Fruit fly (Drosophila melanogaster) whole organism, prepupa: ENCODE results near the gene Bet3.

Experiments
- Blimp-1 ChIP-seq: fragments of 200-800 bp; sonication (Bioruptor generic); optimal IDR thresholded peaks from 3 replicates; lab custom pipeline; 2017; ENCODE audit warnings: missing biosample characterization, missing genetic modification characterization, mild to moderate bottlenecking, moderate library complexity, missing genetic modification reagents
- CG11294 ChIP-seq: fragments of 200-800 bp; sonication (Bioruptor generic); IDR thresholded peaks from 2 replicates; pipeline ENCODE4 v1.3.6; 2022; ENCODE audit warnings: missing biosample characterization, missing genetic modification characterization
- CG11762 ChIP-seq: fragments of 200-800 bp; sonication (Bioruptor generic); optimal IDR thresholded peaks from 3 replicates; lab custom pipeline; 2016; ENCODE audit warnings: missing biosample characterization, missing genetic modification characterization; ENCODE audit not compliant: insufficient read depth
- CG15336 ChIP-seq: fragments of 200-800 bp; sonication (Bioruptor generic); IDR thresholded peaks from 2 replicates; pipeline ENCODE4 v1.3.6; 2022; ENCODE audit warnings: missing biosample characterization, missing genetic modification characterization
- CG1621 ChIP-seq: fragments of 200-800 bp; sonication (Bioruptor generic); optimal IDR thresholded peaks from 3 replicates; lab custom pipeline; 2018; ENCODE audit warnings: missing biosample characterization, mild to moderate bottlenecking, missing genetic modification characterization
- CG16779 ChIP-seq: fragments of 200-800 bp; sonication (Bioruptor generic); optimal IDR thresholded peaks from 3 replicates; lab custom pipeline; 2017; ENCODE audit warnings: missing biosample characterization, mild to moderate bottlenecking, missing genetic modification characterization
- CG3032 ChIP-seq: fragments of 200-800 bp; optimal IDR thresholded peaks from 2 replicates; lab custom pipeline; 2019; ENCODE audit warnings: missing biosample characterization, mild to moderate bottlenecking, missing genetic modification characterization, moderate library complexity
- CG31627 ChIP-seq: fragments of 200-800 bp; sonication (Bioruptor generic); optimal IDR thresholded peaks from 3 replicates; lab custom pipeline; 2016; ENCODE audit warnings: missing biosample characterization, missing genetic modification characterization
- CG34406 ChIP-seq: fragments of 200-800 bp; sonication (Bioruptor generic); optimal IDR thresholded peaks from 3 replicates; lab custom pipeline; 2016; ENCODE audit warnings: missing biosample characterization, missing genetic modification characterization
- CG3919 ChIP-seq: fragments of 200-800 bp; sonication (Bioruptor generic); optimal IDR thresholded peaks from 3 replicates; lab custom pipeline; 2016; ENCODE audit warnings: missing biosample characterization, missing genetic modification characterization
- CG4318 ChIP-seq: fragments of 200-800 bp; sonication (Bioruptor generic); optimal IDR thresholded peaks from 3 replicates; lab custom pipeline; 2017; ENCODE audit warnings: missing biosample characterization, mild to moderate bottlenecking, missing genetic modification characterization
- CG6163 ChIP-seq: fragments of 200-800 bp; sonication (Bioruptor generic); IDR thresholded peaks from 3 replicates; pipeline ENCODE4 v1.3.6; 2022; ENCODE audit warnings: missing biosample characterization, missing genetic modification characterization
- CG6276 ChIP-seq: fragments of 200-800 bp; sonication (Bioruptor generic); optimal IDR thresholded peaks from 2 replicates; lab custom pipeline; 2017; ENCODE audit warnings: missing biosample characterization, mild to moderate bottlenecking, missing genetic modification characterization
- CG6792 ChIP-seq: fragments of 200-800 bp; sonication (Bioruptor generic); optimal IDR thresholded peaks from 3 replicates; lab custom pipeline; 2016; ENCODE audit warnings: missing biosample characterization, missing genetic modification characterization
- CG6854 ChIP-seq: fragments of 200-800 bp; sonication (Bioruptor generic); optimal IDR thresholded peaks from 2 replicates; lab custom pipeline; 2017; ENCODE audit warnings: missing biosample characterization, mild to moderate bottlenecking, missing genetic modification characterization
- CG8632 ChIP-seq: fragments of 200-800 bp; sonication (Bioruptor generic); optimal IDR thresholded peaks from 3 replicates; lab custom pipeline; 2016; ENCODE audit warnings: missing biosample characterization, missing genetic modification characterization
- CG9139 ChIP-seq: fragments of 200-800 bp; sonication (Bioruptor generic); optimal IDR thresholded peaks from 3 replicates; lab custom pipeline; 2017; ENCODE audit warnings: missing biosample characterization, mild to moderate bottlenecking, missing genetic modification characterization
- Eip93F ChIP-seq: fragments of 200-800 bp; sonication (Bioruptor generic); optimal IDR thresholded peaks from 2 replicates; lab custom pipeline; 2016; ENCODE audit warnings: missing biosample characterization, mild to moderate bottlenecking, missing genetic modification characterization
- Ets21C ChIP-seq: fragments of 200-800 bp; sonication (Bioruptor generic); optimal IDR thresholded peaks from 3 replicates; lab custom pipeline; 2016; ENCODE audit warnings: missing biosample characterization, missing genetic modification characterization
- Gug ChIP-seq: fragments of 200-800 bp; sonication (Bioruptor generic); IDR thresholded peaks from 2 replicates; pipeline ENCODE4 v1.3.6; 2022; ENCODE audit warnings: missing biosample characterization, missing genetic modification characterization
- Hr39 ChIP-seq: fragments of 200-800 bp; sonication (Bioruptor generic); optimal IDR thresholded peaks from 2 replicates; lab custom pipeline; 2016; ENCODE audit warnings: missing biosample characterization, missing genetic modification characterization
- Hr4 ChIP-seq: fragments of 200-800 bp; sonication (Bioruptor generic); optimal IDR thresholded peaks from 3 replicates; lab custom pipeline; 2016; ENCODE audit warnings: missing biosample characterization, missing genetic modification characterization
- Lpt ChIP-seq: fragments of 200-800 bp; sonication (Bioruptor generic); optimal IDR thresholded peaks from 3 replicates; lab custom pipeline; 2016; ENCODE audit warnings: missing biosample characterization, missing genetic modification characterization
- Met ChIP-seq: fragments of 200-800 bp; sonication (Bioruptor generic); optimal IDR thresholded peaks from 3 replicates; lab custom pipeline; 2016; ENCODE audit warnings: missing biosample characterization, missing genetic modification characterization
- OdsH ChIP-seq: fragments of 200-800 bp; sonication (Bioruptor generic); optimal IDR thresholded peaks from 3 replicates; lab custom pipeline; 2016; ENCODE audit warnings: missing biosample characterization, missing genetic modification characterization
- Smox ChIP-seq: fragments of 200-800 bp; sonication (Bioruptor generic); optimal IDR thresholded peaks from 3 replicates; lab custom pipeline; 2016; ENCODE audit warnings: missing biosample characterization, missing genetic modification characterization
- Sox102F ChIP-seq: fragments of 200-800 bp; sonication (Bioruptor generic); optimal IDR thresholded peaks from 2 replicates; lab custom pipeline; 2016; ENCODE audit warnings: missing biosample characterization, mild to moderate bottlenecking, missing genetic modification characterization
- Sox14 ChIP-seq: fragments of 200-800 bp; sonication (Bioruptor generic); optimal IDR thresholded peaks from 3 replicates; lab custom pipeline; 2016; ENCODE audit warnings: missing biosample characterization, missing genetic modification characterization
- achi ChIP-seq: fragments of 200-800 bp; sonication (Bioruptor generic); optimal IDR thresholded peaks from 3 replicates; lab custom pipeline; 2016; ENCODE audit warnings: missing biosample characterization, missing genetic modification characterization
- acj6 ChIP-seq: fragments of 200-800 bp; sonication (Bioruptor generic); optimal IDR thresholded peaks from 3 replicates; lab custom pipeline; 2016; ENCODE audit warnings: missing biosample characterization, missing genetic modification characterization
- cyc ChIP-seq: fragments of 200-800 bp; sonication (Bioruptor generic); optimal IDR thresholded peaks from 3 replicates; lab custom pipeline; 2016; ENCODE audit warnings: missing biosample characterization, missing genetic modification characterization
- dac ChIP-seq: fragments of 200-800 bp; sonication (Bioruptor generic); optimal IDR thresholded peaks from 2 replicates; lab custom pipeline; 2017; ENCODE audit warnings: missing biosample characterization, mild to moderate bottlenecking, missing genetic modification characterization
- eg ChIP-seq: fragments of 200-800 bp; sonication (Bioruptor generic); IDR thresholded peaks from 3 replicates; pipeline ENCODE4 v1.3.6; 2022; ENCODE audit warnings: missing biosample characterization, missing genetic modification characterization
- esn ChIP-seq: fragments of 200-800 bp; sonication (Bioruptor generic); optimal IDR thresholded peaks from 2 replicates; lab custom pipeline; 2016; ENCODE audit warnings: missing biosample characterization, mild to moderate bottlenecking, missing genetic modification characterization, moderate library complexity
- fd59A ChIP-seq: fragments of 200-800 bp; sonication (Bioruptor generic); optimal IDR thresholded peaks from 2 replicates; lab custom pipeline; 2017; ENCODE audit warnings: missing biosample characterization, mild to moderate bottlenecking, missing genetic modification characterization, missing genetic modification reagents
- fd85E ChIP-seq: fragments of 200-800 bp; sonication (Bioruptor generic); optimal IDR thresholded peaks from 3 replicates; lab custom pipeline; 2016; ENCODE audit warnings: missing biosample characterization, missing genetic modification characterization
- fkh ChIP-seq: fragments of 200-800 bp; sonication (Bioruptor generic); optimal IDR thresholded peaks from 3 replicates; lab custom pipeline; 2017; ENCODE audit warnings: missing biosample characterization, mild to moderate bottlenecking, missing genetic modification characterization, moderate library complexity
- lz ChIP-seq: fragments of 200-800 bp; sonication (Bioruptor generic); optimal IDR thresholded peaks from 3 replicates; lab custom pipeline; 2016; ENCODE audit warnings: missing biosample characterization, missing genetic modification characterization
- net ChIP-seq: fragments of 200-800 bp; sonication (Bioruptor generic); optimal IDR thresholded peaks from 3 replicates; lab custom pipeline; 2016; ENCODE audit warnings: missing biosample characterization, missing genetic modification characterization
- pdm3 ChIP-seq: fragments of 200-800 bp; sonication (Bioruptor generic); optimal IDR thresholded peaks from 3 replicates; lab custom pipeline; 2016; ENCODE audit warnings: missing biosample characterization, missing genetic modification characterization
- salr ChIP-seq, 2 experiments: fragments of 200-800 bp; sonication (Bioruptor generic); optimal IDR thresholded peaks; 3 replicates each; lab custom pipeline; 2016 to 2018; ENCODE audit warnings: missing biosample characterization in 2 of 2, missing genetic modification characterization in 2 of 2, mild to moderate bottlenecking in 1 of 2
- spab ChIP-seq: fragments of 200-800 bp; sonication (Bioruptor generic); optimal IDR thresholded peaks from 2 replicates; lab custom pipeline; 2017; ENCODE audit warnings: missing biosample characterization, mild to moderate bottlenecking, missing genetic modification characterization, missing genetic modification reagents
- svp ChIP-seq: fragments of 200-800 bp; sonication (Bioruptor generic); peaks from one replicate; lab custom pipeline; 2016; ENCODE audit warnings: missing biosample characterization, missing genetic modification characterization
- topi ChIP-seq: fragments of 200-800 bp; sonication (Bioruptor generic); optimal IDR thresholded peaks from 3 replicates; lab custom pipeline; 2016; ENCODE audit warnings: missing biosample characterization, missing genetic modification characterization
- vri ChIP-seq: fragments of 200-800 bp; sonication (Bioruptor generic); optimal IDR thresholded peaks from 3 replicates; lab custom pipeline; 2016; ENCODE audit warnings: missing biosample characterization, mild to moderate bottlenecking, missing genetic modification characterization

Gene Bet3

DNA sequence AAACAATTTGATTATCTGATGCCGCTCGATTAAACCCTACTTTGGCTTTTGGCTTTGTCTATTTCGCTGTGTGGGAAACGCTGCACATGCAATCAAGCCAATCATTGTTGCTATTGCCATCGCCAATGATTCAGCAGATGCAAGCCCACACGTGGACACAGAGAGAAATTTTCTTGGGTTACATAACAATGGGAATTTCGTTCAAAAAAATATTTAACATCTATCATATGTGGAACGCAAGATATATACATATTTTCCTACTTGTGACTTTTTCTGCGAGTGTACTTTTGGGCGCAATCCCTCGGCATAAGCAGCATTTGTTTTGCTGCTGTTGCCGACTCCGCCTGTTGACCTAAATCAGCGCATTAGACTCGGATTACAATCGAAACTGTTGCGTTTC, 22.7 kb downstream of the Bet3 start (continued):
- peak; percentile 61 for TF ChIP-seq Lpt
- TF ChIP-seq CG6276 (GFP tag; lab: Kevin White, UChicago): peak; percentile 67
- peak; percentile 74 for TF ChIP-seq Gug (GFP tag; lab: Robert Waterston, UW)
- no peak for TF ChIP-seq CG1621 (tag; lab: Kevin White, UChicago)
- peak; percentile 37 for TF ChIP-seq Smox (GFP tag; lab: Kevin White, UChicago)
- TF ChIP-seq OdsH: peak; percentile 69
- peak; percentile 78 for TF ChIP-seq CG3919
- TF ChIP-seq Blimp-1: no peak
- TF ChIP-seq Ets21C: no peak
- TF ChIP-seq spab: no peak
- TF ChIP-seq net (GFP tag; lab: Kevin White, UChicago): peak; percentile 44
- peak; percentile 50 for TF ChIP-seq Hr4 (GFP tag; lab: Kevin White, UChicago)
- no peak for TF ChIP-seq dac (GFP tag; lab: Kevin White, UChicago)
- peak; percentile 22 for TF ChIP-seq fd59A (GFP tag; lab: Kevin White, UChicago)
- TF ChIP-seq Sox102F (GFP tag; lab: Kevin White, UChicago): peak; percentile 67
- TF ChIP-seq CG34406 (GFP tag; lab: Kevin White, UChicago): peak; percentile 63
- peak; percentile 77 for TF ChIP-seq cyc
- peak; percentile 60 for TF ChIP-seq acj6
- no peak for TF ChIP-seq CG6854 (GFP tag; lab: Kevin White, UChicago)
- peak; percentile 65 for TF ChIP-seq CG11294
- TF ChIP-seq Sox14 (GFP tag; lab: Kevin White, UChicago): peak; percentile 47
- no peak for TF ChIP-seq fd85E (GFP tag; lab: Kevin White, UChicago)
- peak; percentile 85 for TF ChIP-seq CG15336

DNA sequence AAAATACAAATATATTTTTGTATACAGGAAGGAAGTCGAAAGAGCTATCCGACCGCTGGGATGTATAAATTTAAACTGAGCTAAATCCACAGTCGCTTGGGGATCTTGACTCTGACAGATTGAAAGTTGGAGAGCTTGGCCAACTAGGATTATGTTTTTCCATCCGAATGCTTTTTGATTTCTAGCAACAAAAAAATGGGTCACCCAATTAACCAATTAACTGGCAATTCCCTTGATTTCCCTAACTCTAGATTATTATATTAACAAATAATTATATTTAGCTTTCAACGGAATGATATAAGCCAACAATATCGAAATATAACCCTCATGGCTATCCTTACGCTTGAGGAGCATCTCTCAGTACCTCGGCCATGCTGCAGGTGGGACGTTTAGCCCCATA, 24.8 kb downstream of the Bet3 start, which contains the start of gene CG3982:
Gene CG3982 (minus strand): TSS at position 101 of the 400 bp plus-strand sequence.
- TF ChIP-seq CG11294 (no peak), cyc (no peak), vri (no peak), svp (GFP tag; lab: Kevin White, UChicago) (no peak)

DNA sequence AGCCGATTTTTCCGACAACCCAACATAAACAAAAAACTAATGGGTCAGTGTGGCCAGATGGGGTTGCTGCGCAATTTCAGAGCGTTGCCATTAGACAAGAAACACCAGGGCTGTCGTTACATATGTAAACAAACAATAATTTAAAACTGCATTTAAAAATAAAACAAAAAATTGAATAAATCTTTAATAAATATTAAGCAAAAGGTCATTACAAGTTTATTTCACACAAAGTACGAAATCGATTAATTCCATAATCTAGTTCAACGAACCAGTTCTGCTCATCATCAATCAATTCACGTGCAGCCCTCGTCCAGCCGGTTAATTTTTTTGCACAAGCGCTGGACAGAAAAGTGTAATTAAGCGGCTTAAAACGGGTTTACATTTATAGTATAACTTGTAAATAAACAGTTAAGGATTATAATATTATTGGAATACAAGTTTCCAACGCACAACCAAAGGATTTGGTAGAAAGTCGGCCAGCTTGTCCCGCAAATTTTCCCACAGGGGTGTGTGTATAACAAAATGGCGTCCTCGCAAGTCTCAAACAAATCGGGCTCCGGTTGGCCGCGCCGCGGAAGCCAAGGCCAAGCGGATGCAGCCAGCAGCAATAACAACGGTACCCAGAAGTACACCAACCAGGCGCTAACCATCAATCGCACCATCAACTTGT, 31.2 kb downstream of the Bet3 start, which contains the start of the genes CG4022 and Cpsf5:
Gene CG4022 (minus strand): TSS at position 79 of the 670 bp plus-strand sequence.
Gene Cpsf5 (plus strand): TSS at position 285 of the 670 bp plus-strand sequence.
- peak; percentile 79 for TF ChIP-seq OdsH
- TF ChIP-seq Hr4 (GFP tag; lab: Kevin White, UChicago): peak; percentile 83
- peak; percentile 74 for TF ChIP-seq Met
- TF ChIP-seq dac (GFP tag; lab: Kevin White, UChicago): no peak
- peak; percentile 70 for TF ChIP-seq Sox14 (GFP tag; lab: Kevin White, UChicago)
- peak; percentile 79 for TF ChIP-seq CG6163 (GFP tag; lab: Robert Waterston, UW)
- peak; percentile 79 for TF ChIP-seq CG15336
- peak; percentile 75 for TF ChIP-seq CG3032 (tag; lab: Kevin White, UChicago)
- peak; percentile 45 for TF ChIP-seq CG11762 (GFP tag; lab: Kevin White, UChicago)
- TF ChIP-seq Sox102F (GFP tag; lab: Kevin White, UChicago): peak; percentile 77
- TF ChIP-seq Ets21C: peak; percentile 46
- peak; percentile 76 for TF ChIP-seq lz (GFP tag; lab: Kevin White, UChicago)
- TF ChIP-seq CG1621 (tag; lab: Kevin White, UChicago): peak; percentile 36
- TF ChIP-seq CG16779 (tag; lab: Kevin White, UChicago): no peak
- TF ChIP-seq acj6: peak; percentile 77
- TF ChIP-seq vri: peak; percentile 65
- TF ChIP-seq CG31627 (GFP tag; lab: Kevin White, UChicago): peak; percentile 67
- no peak; the same call in 1 of the 2 replicates for TF ChIP-seq Gug (GFP tag; lab: Robert Waterston, UW)
- TF ChIP-seq salr (GFP tag; optimal IDR thresholded peaks at IDR 0.05; lab: Kevin White, UChicago): no peak
- TF ChIP-seq eg: peak; percentile 83; the same call in 2 of the 3 replicates
- TF ChIP-seq esn (GFP tag; lab: Kevin White, UChicago): peak; percentile 82
- TF ChIP-seq pdm3 (GFP tag; lab: Kevin White, UChicago): peak; percentile 84
- peak; percentile 69 for TF ChIP-seq Eip93F
- no peak for TF ChIP-seq fd59A (GFP tag; lab: Kevin White, UChicago)
- TF ChIP-seq Smox (GFP tag; lab: Kevin White, UChicago): peak; percentile 71
- peak; percentile 71 for TF ChIP-seq CG34406 (GFP tag; lab: Kevin White, UChicago)
- no peak for TF ChIP-seq fd85E (GFP tag; lab: Kevin White, UChicago)
- TF ChIP-seq CG4318 (GFP tag; lab: Kevin White, UChicago): no peak
- TF ChIP-seq fkh (GFP tag; lab: Kevin White, UChicago): peak; percentile 99
- peak; percentile 62 for TF ChIP-seq Hr39 (GFP tag; lab: Kevin White, UChicago)
- peak; percentile 29 for TF ChIP-seq CG8632
- no peak for TF ChIP-seq CG9139 (GFP tag; lab: Kevin White, UChicago)
- TF ChIP-seq Lpt: peak; percentile 49
- TF ChIP-seq svp (GFP tag; lab: Kevin White, UChicago): no peak
- peak; percentile 54 for TF ChIP-seq net (GFP tag; lab: Kevin White, UChicago)
- TF ChIP-seq topi (GFP tag; lab: Kevin White, UChicago): peak; percentile 70
- TF ChIP-seq achi (GFP tag; lab: Kevin White, UChicago): peak; percentile 77
- peak; percentile 64 for TF ChIP-seq CG6792 (GFP tag; lab: Kevin White, UChicago)
